Fruit fly (Drosophila melanogaster): ENCODE results near the gene Dr.

- TF ChIP-seq CG8478 (optimal IDR thresholded peaks at IDR 0.05) (no peak), CTCF (optimal IDR thresholded peaks at IDR 0.05) (no peak)
Observed at dm6 chr3R:29538436-29538835, 17.8 kb upstream of the Dr start.
